Worm (Caenorhabditis elegans) whole organism, L2 larva: ENCODE results near the gene Y55F3BL.6.

Experiments
- ama-1 ChIP-seq: fragments of 150-350 bp; optimal IDR thresholded peaks from 2 replicates; lab custom pipeline; 2018; ENCODE audit warnings: inconsistent platforms
- dmd-4 ChIP-seq: sonication (generic microtip); optimal IDR thresholded peaks from 2 replicates; lab custom pipeline; 2017; ENCODE audit warnings: missing biosample characterization, missing genetic modification characterization
- elt-1 ChIP-seq: fragments of 150-350 bp; optimal IDR thresholded peaks from 2 replicates; lab custom pipeline; 2014; ENCODE audit warnings: missing biosample characterization, missing genetic modification characterization
- nhr-21 ChIP-seq: fragments of 150-350 bp; optimal IDR thresholded peaks from 2 replicates; lab custom pipeline; 2014; ENCODE audit warnings: missing biosample characterization, missing genetic modification characterization
- ztf-4 ChIP-seq: fragments of 150-350 bp; optimal IDR thresholded peaks from 2 replicates; lab custom pipeline; 2014; ENCODE audit warnings: missing biosample characterization, missing genetic modification characterization

ce11 chrIV:824854-825253 is 18.0 kb upstream of the Y55F3BL.6 start, which contains the start of gene zipt-15:
- no peak for TF ChIP-seq nhr-21
- no peak for TF ChIP-seq elt-1 (tag; lab: Kevin White, UChicago)
- no peak for TF ChIP-seq ztf-4 (tag; lab: Kevin White, UChicago)
- no peak for TF ChIP-seq dmd-4 (tag; lab: Kevin White, UChicago)
- TF ChIP-seq ama-1 (lab: Kevin White, UChicago) = no peak
